Worm (Caenorhabditis elegans): ENCODE measurements around the gene adh-1.

DNA sequence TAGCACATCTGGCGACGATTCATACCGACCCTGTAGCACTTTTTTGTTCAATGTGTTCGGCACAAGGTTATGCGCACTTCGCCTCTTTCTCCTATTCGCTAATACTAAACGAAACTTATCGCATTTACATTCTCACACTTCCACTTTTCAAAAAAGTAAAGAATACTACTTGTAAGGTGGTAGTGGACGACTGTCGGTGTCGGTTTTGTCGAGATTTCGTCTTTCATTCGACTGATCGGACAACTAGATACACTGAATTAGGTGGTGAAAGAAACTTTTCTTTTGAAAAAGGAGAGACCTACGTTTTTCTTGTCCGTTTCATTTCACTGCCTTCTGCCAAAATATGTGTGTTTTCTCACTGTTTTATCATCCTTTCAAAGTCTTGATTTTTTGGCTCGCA lies 9.6 kb downstream of the adh-1 start:
- TF ChIP-seq elt-1 (tag; optimal IDR thresholded peaks at IDR 0.05) = no peak
- TF ChIP-seq skn-1 (tag; optimal IDR thresholded peaks at IDR 0.05) = no peak
- TF ChIP-seq blmp-1 (tag; optimal IDR thresholded peaks at IDR 0.05; ENCODE audit: insufficient read depth) = no peak
- no peak for TF ChIP-seq ceh-82 (tag; optimal IDR thresholded peaks at IDR 0.05)
- no peak for TF ChIP-seq lin-13 (GFP tag; optimal IDR thresholded peaks at IDR 0.05)
- no peak for TF ChIP-seq gmeb-1 (tag; optimal IDR thresholded peaks at IDR 0.05)
- TF ChIP-seq unc-62 (GFP tag; optimal IDR thresholded peaks at IDR 0.05) = no peak
- no peak for TF ChIP-seq egl-27 (tag; optimal IDR thresholded peaks at IDR 0.05)
- no peak for TF ChIP-seq ZK546.5 (tag; optimal IDR thresholded peaks at IDR 0.05)
- TF ChIP-seq nhr-6 (tag; optimal IDR thresholded peaks at IDR 0.05) = no peak
- TF ChIP-seq ceh-16 (tag; optimal IDR thresholded peaks at IDR 0.05) = no peak
- TF ChIP-seq lsy-2 (tag; optimal IDR thresholded peaks at IDR 0.05) = no peak

Measured in whole organism, L2 larva.